Fruit fly (Drosophila melanogaster) whole organism, embryonic: ENCODE results near the gene CG11892.

Source experiments
- Adf1 ChIP-seq: fragments of 200-800 bp; sonication (Bioruptor generic); IDR thresholded peaks from 2 replicates; pipeline ENCODE4 v1.3.6; 2022; ENCODE audit warnings: missing biosample characterization, missing genetic modification characterization
- BEAF-32 ChIP-seq: fragments of 200-800 bp; sonication (Bioruptor generic); optimal IDR thresholded peaks from 3 replicates; lab custom pipeline; 2017; ENCODE audit warnings: missing biosample characterization, missing genetic modification characterization, mild to moderate bottlenecking, moderate library complexity, missing genetic modification reagents
- Bgb ChIP-seq: fragments of 200-800 bp; sonication (Bioruptor generic); IDR thresholded peaks from 2 replicates; pipeline ENCODE4 v1.3.6; 2022; ENCODE audit warnings: missing biosample characterization, missing genetic modification characterization; ENCODE audit not compliant: partially characterized antibody
- CG1024 ChIP-seq: fragments of 200-800 bp; sonication (Bioruptor generic); IDR thresholded peaks from 2 replicates; pipeline ENCODE4 v1.3.6; 2022; ENCODE audit warnings: missing biosample characterization, missing genetic modification characterization
- CG12391 ChIP-seq: fragments of 200-800 bp; sonication (Bioruptor generic); optimal IDR thresholded peaks from 3 replicates; lab custom pipeline; 2018; ENCODE audit warnings: missing biosample characterization, mild to moderate bottlenecking, missing genetic modification characterization, moderate library complexity
- CG15073 ChIP-seq: fragments of 200-800 bp; sonication (Bioruptor generic); optimal IDR thresholded peaks from 2 replicates; lab custom pipeline; 2016; ENCODE audit warnings: missing biosample characterization, missing genetic modification characterization
- CG15514 ChIP-seq: fragments of 200-800 bp; sonication (Bioruptor generic); optimal IDR thresholded peaks from 3 replicates; lab custom pipeline; 2017; ENCODE audit warnings: missing biosample characterization, missing genetic modification characterization, mild to moderate bottlenecking, moderate library complexity, missing genetic modification reagents
- CG16813 ChIP-seq: fragments of 200-800 bp; sonication (Bioruptor generic); IDR thresholded peaks from 3 replicates; pipeline ENCODE4 v1.3.6; 2022; ENCODE audit warnings: missing biosample characterization, missing genetic modification characterization; ENCODE audit not compliant: partially characterized antibody
- CG18262 ChIP-seq: fragments of 200-800 bp; optimal IDR thresholded peaks from 3 replicates; lab custom pipeline; 2019; ENCODE audit warnings: missing biosample characterization, mild to moderate bottlenecking, missing genetic modification characterization, moderate library complexity
- CG18476 ChIP-seq: fragments of 200-800 bp; sonication (Bioruptor generic); optimal IDR thresholded peaks from 2 replicates; lab custom pipeline; 2016; ENCODE audit warnings: missing biosample characterization, mild to moderate bottlenecking, missing genetic modification characterization
- CG32532 ChIP-seq: fragments of 200-800 bp; sonication (Bioruptor generic); IDR thresholded peaks from 2 replicates; pipeline ENCODE4 v1.3.6; 2022; ENCODE audit warnings: missing biosample characterization, missing genetic modification characterization
- CG3995 ChIP-seq: fragments of 200-800 bp; sonication (Bioruptor generic); optimal IDR thresholded peaks from 3 replicates; lab custom pipeline; 2016; ENCODE audit warnings: missing biosample characterization, missing genetic modification characterization
- CG6254 ChIP-seq: fragments of 200-800 bp; sonication (Bioruptor generic); optimal IDR thresholded peaks from 3 replicates; lab custom pipeline; 2017; ENCODE audit warnings: mild to moderate bottlenecking, missing biosample characterization, missing genetic modification reagents, missing genetic modification characterization
- CG6689 ChIP-seq: fragments of 200-800 bp; sonication (Bioruptor generic); IDR thresholded peaks from 2 replicates; pipeline ENCODE4 v1.3.6; 2022; ENCODE audit warnings: missing biosample characterization, missing genetic modification characterization
- CG7839 ChIP-seq: fragments of 200-800 bp; sonication (Bioruptor generic); optimal IDR thresholded peaks from 3 replicates; lab custom pipeline; 2018; ENCODE audit warnings: missing biosample characterization, mild to moderate bottlenecking, missing genetic modification characterization, moderate library complexity
- CG7963 ChIP-seq: fragments of 200-800 bp; sonication (Bioruptor generic); IDR thresholded peaks from 3 replicates; pipeline ENCODE4 v1.3.6; 2022; ENCODE audit warnings: missing biosample characterization, missing genetic modification characterization; ENCODE audit not compliant: partially characterized antibody
- CG8765 ChIP-seq: fragments of 200-800 bp; sonication (Bioruptor generic); IDR thresholded peaks from 2 replicates; pipeline ENCODE4 v1.3.6; 2022; ENCODE audit warnings: missing biosample characterization, missing genetic modification characterization
- Camta ChIP-seq: fragments of 200-800 bp; sonication (Bioruptor generic); optimal IDR thresholded peaks from 2 replicates; lab custom pipeline; 2016; ENCODE audit warnings: missing biosample characterization, missing genetic modification characterization
- Dfd ChIP-seq, 2 experiments: fragments of >200 bp; optimal IDR thresholded peaks; 2 replicates each; lab custom pipeline; 2017; ENCODE audit warnings: missing biosample characterization in 2 of 2, missing genetic modification characterization in 2 of 2
- Dll ChIP-seq: fragments of 200-800 bp; sonication (Bioruptor generic); IDR thresholded peaks from 4 replicates; pipeline ENCODE4 v1.3.6; 2022; ENCODE audit warnings: missing biosample characterization, missing genetic modification characterization; ENCODE audit not compliant: partially characterized antibody
- Dref ChIP-seq: fragments of 200-800 bp; sonication (Bioruptor generic); IDR thresholded peaks from 2 replicates; pipeline ENCODE4 v1.3.6; 2022; ENCODE audit warnings: missing biosample characterization, missing genetic modification characterization
- E2f2 ChIP-seq: fragments of 200-800 bp; sonication (Bioruptor generic); IDR thresholded peaks from 2 replicates; pipeline ENCODE4 v1.3.6; 2022; ENCODE audit warnings: missing biosample characterization, missing genetic modification characterization
- MBD-R2 ChIP-seq: fragments of 200-800 bp; sonication (Bioruptor generic); IDR thresholded peaks from 2 replicates; pipeline ENCODE4 v1.3.6; 2022; ENCODE audit warnings: missing biosample characterization, missing genetic modification characterization
- MESR4 ChIP-seq: fragments of 200-800 bp; sonication (Bioruptor generic); optimal IDR thresholded peaks from 2 replicates; lab custom pipeline; 2018; ENCODE audit warnings: missing biosample characterization, mild to moderate bottlenecking, missing genetic modification characterization, moderate library complexity
- Mad ChIP-seq: fragments of 200-800 bp; sonication (Bioruptor generic); optimal IDR thresholded peaks from 2 replicates; lab custom pipeline; 2016; ENCODE audit warnings: missing biosample characterization, missing genetic modification characterization
- Med ChIP-seq: fragments of 200-800 bp; sonication (Bioruptor generic); peaks from one replicate; lab custom pipeline; 2016; ENCODE audit warnings: missing biosample characterization, missing genetic modification characterization, mild to moderate bottlenecking, inconsistent platforms, moderate library complexity
- Sry-δ ChIP-seq: fragments of 200-800 bp; sonication (Bioruptor generic); optimal IDR thresholded peaks from 2 replicates; lab custom pipeline; 2016; ENCODE audit warnings: missing biosample characterization, missing genetic modification characterization
- amos ChIP-seq: fragments of 200-800 bp; sonication (Bioruptor generic); IDR thresholded peaks from 2 replicates; pipeline ENCODE4 v1.3.6; 2022; ENCODE audit warnings: missing biosample characterization, missing genetic modification characterization; ENCODE audit not compliant: partially characterized antibody
- ato ChIP-seq: fragments of 200-800 bp; sonication (Bioruptor generic); IDR thresholded peaks from 2 replicates; pipeline ENCODE4 v1.3.6; 2022; ENCODE audit warnings: missing biosample characterization, missing genetic modification characterization; ENCODE audit not compliant: partially characterized antibody
- croc ChIP-seq: fragments of 200-800 bp; sonication (Bioruptor generic); conservative IDR thresholded peaks from 3 replicates; pipeline ENCODE4 v1.3.6; 2022; ENCODE audit warnings: missing biosample characterization, missing genetic modification characterization
- dmrt11E ChIP-seq: fragments of 200-800 bp; sonication (Bioruptor generic); optimal IDR thresholded peaks from 3 replicates; lab custom pipeline; 2018; ENCODE audit warnings: missing biosample characterization, mild to moderate bottlenecking, missing genetic modification characterization, moderate library complexity
- inv ChIP-seq: fragments of 200-800 bp; sonication (Bioruptor generic); IDR thresholded peaks from 2 replicates; pipeline ENCODE4 v1.3.6; 2022; ENCODE audit warnings: missing biosample characterization, missing genetic modification characterization; ENCODE audit not compliant: partially characterized antibody
- jumu ChIP-seq: fragments of 200-800 bp; sonication (Bioruptor generic); optimal IDR thresholded peaks from 3 replicates; lab custom pipeline; 2016; ENCODE audit warnings: missing biosample characterization, missing genetic modification characterization
- kay ChIP-seq: fragments of 200-800 bp; sonication (Bioruptor generic); optimal IDR thresholded peaks from 2 replicates; lab custom pipeline; 2016; ENCODE audit warnings: missing biosample characterization, missing genetic modification characterization
- knrl ChIP-seq: fragments of 200-800 bp; sonication (Bioruptor generic); IDR thresholded peaks from 3 replicates; pipeline ENCODE4 v1.3.6; 2022; ENCODE audit warnings: missing biosample characterization, missing genetic modification characterization; ENCODE audit not compliant: partially characterized antibody
- nau ChIP-seq: fragments of 200-800 bp; sonication (Bioruptor generic); optimal IDR thresholded peaks from 3 replicates; lab custom pipeline; 2017; ENCODE audit warnings: missing biosample characterization, mild to moderate bottlenecking, missing genetic modification characterization, missing genetic modification reagents
- nmo ChIP-seq: fragments of 200-800 bp; sonication (Bioruptor generic); optimal IDR thresholded peaks from 2 replicates; lab custom pipeline; 2018; ENCODE audit warnings: missing biosample characterization, mild to moderate bottlenecking, missing genetic modification characterization, moderate library complexity
- pfk ChIP-seq: fragments of 200-800 bp; sonication (Bioruptor generic); optimal IDR thresholded peaks from 2 replicates; lab custom pipeline; 2018; ENCODE audit warnings: missing biosample characterization, mild to moderate bottlenecking, missing genetic modification characterization, moderate library complexity
- sna ChIP-seq: fragments of 200-800 bp; sonication (Bioruptor generic); IDR thresholded peaks from 2 replicates; pipeline ENCODE4 v1.3.6; 2022; ENCODE audit warnings: missing biosample characterization, missing genetic modification characterization; ENCODE audit not compliant: partially characterized antibody
- sug ChIP-seq: fragments of 200-800 bp; optimal IDR thresholded peaks from 2 replicates; lab custom pipeline; 2019; ENCODE audit warnings: missing biosample characterization, mild to moderate bottlenecking, missing genetic modification characterization, moderate library complexity
- tin ChIP-seq: fragments of 200-800 bp; sonication (Bioruptor generic); optimal IDR thresholded peaks from 3 replicates; lab custom pipeline; 2016; ENCODE audit warnings: missing biosample characterization, missing genetic modification characterization
- tna ChIP-seq: fragments of 200-800 bp; sonication (Bioruptor generic); IDR thresholded peaks from 2 replicates; pipeline ENCODE4 v1.3.6; 2022; ENCODE audit warnings: missing biosample characterization, missing genetic modification characterization; ENCODE audit not compliant: partially characterized antibody
- tup ChIP-seq: fragments of 200-800 bp; sonication (Bioruptor generic); optimal IDR thresholded peaks from 2 replicates; lab custom pipeline; 2016; ENCODE audit warnings: missing biosample characterization, mild to moderate bottlenecking, missing genetic modification characterization, moderate library complexity
- unc-4 ChIP-seq: fragments of 200-800 bp; sonication (Bioruptor generic); IDR thresholded peaks from 2 replicates; pipeline ENCODE4 v1.3.6; 2022; ENCODE audit warnings: missing biosample characterization, missing genetic modification characterization; ENCODE audit not compliant: partially characterized antibody
- vnd ChIP-seq: fragments of 200-800 bp; sonication (Bioruptor generic); IDR thresholded peaks from 3 replicates; pipeline ENCODE4 v1.3.6; 2022; ENCODE audit warnings: missing biosample characterization, missing genetic modification characterization; ENCODE audit not compliant: partially characterized antibody
- zen2 ChIP-seq: fragments of 200-800 bp; sonication (Bioruptor generic); IDR thresholded peaks from 3 replicates; pipeline ENCODE4 v1.3.6; 2022; ENCODE audit warnings: missing biosample characterization, missing genetic modification characterization; ENCODE audit not compliant: partially characterized antibody

The CG11892 gene

DNA sequence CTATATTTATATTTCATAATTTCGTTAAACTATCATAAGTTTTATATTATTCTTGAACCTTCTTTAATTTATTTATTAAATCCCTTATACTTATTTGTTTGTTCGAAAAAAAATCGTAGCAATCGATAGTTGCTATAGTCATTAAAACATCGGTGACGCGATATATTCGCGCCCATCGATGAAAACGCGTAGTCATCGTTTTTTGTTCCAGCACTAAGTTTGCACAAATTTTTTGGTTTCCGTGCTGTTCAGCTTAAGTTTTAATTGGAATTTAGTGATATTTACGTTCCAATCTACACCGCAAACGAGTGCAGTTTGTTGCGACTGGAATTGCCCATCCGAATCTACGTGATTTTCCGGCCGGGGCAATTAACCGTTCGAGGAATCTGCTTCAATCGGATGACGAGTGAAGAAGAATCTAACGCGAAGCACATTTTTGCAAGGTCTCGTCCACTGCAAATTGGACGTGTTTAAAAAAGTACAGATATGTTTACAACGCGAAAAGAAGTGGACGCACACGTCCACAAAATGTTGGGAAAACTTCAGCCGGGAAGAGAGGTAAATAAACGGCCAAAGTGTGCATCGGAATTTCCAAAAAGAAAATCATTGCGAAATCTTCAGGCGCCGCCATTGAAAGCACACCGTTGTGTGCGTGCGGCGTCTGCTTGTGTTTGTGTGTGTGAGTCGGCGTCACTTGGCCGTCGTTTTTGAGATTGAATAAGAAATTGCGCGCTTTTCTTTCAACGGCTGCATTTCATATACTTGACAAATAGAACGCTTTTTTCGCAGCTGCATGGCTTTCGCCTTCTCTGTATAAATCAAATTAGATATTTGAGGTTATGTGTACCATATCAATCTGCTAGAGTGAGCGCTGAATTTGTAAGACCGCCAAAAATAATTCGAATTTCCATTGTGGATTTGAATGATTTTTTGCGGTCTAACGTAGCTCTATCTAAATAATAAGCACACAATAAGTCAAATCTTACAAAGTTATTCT, 31.9 kb upstream of the CG11892 start, which contains the start of gene Nup358 (continued):
- TF ChIP-seq kay (no peak), CG6254 (GFP tag; lab: Kevin White, UChicago) (no peak), nmo (GFP tag; lab: Kevin White, UChicago) (peak; percentile 55), Mad (no peak), nau (GFP tag; lab: Kevin White, UChicago) (no peak), inv (peak; percentile 98), jumu (GFP tag; lab: Kevin White, UChicago) (no peak), CG1024 (GFP tag; lab: Robert Waterston, UW) (no peak), zen2 (GFP tag; lab: Robert Waterston, UW) (peak; percentile 98), Adf1 (GFP tag; lab: Robert Waterston, UW) (peak; percentile 5; the same call in 1 of the 2 replicates), Sry-δ (GFP tag; lab: Kevin White, UChicago) (peak; percentile 91), ato (peak; percentile 99), CG15514 (peak; percentile 33), Camta (GFP tag; lab: Kevin White, UChicago) (no peak), Dll (GFP tag; lab: Robert Waterston, UW) (peak; percentile 96), pfk (GFP tag; lab: Kevin White, UChicago) (no peak), sug (tag; lab: Kevin White, UChicago) (peak; percentile 23), tna (GFP tag; lab: Robert Waterston, UW) (peak; percentile 98), unc-4 (GFP tag; lab: Robert Waterston, UW) (peak; percentile 96), CG3995 (GFP tag; lab: Kevin White, UChicago) (peak; percentile 53), CG32532 (peak; percentile 21; the same call in 1 of the 2 replicates), vnd (GFP tag; lab: Robert Waterston, UW) (peak; percentile 97), sna (peak; percentile 90), knrl (peak; percentile 98), CG18262 (tag; lab: Kevin White, UChicago) (peak; percentile 25), CG16813 (GFP tag; lab: Robert Waterston, UW) (peak; percentile 98), CG7839 (tag; lab: Kevin White, UChicago) (no peak), CG12391 (tag; lab: Kevin White, UChicago) (peak; percentile 55), tup (no peak), Bgb (GFP tag; lab: Robert Waterston, UW) (peak; percentile 99), tin (GFP tag; lab: Kevin White, UChicago) (no peak), CG7963 (peak; percentile 97), MBD-R2 (GFP tag; lab: Robert Waterston, UW) (peak; percentile 40), dmrt11E (tag; lab: Kevin White, UChicago) (no peak), CG18476 (GFP tag; lab: Kevin White, UChicago) (no peak), croc (GFP tag; lab: Robert Waterston, UW) (no peak), Dfd (GFP tag; optimal IDR thresholded peaks at IDR 0.05; lab: Kevin White, UChicago) (no peak), CG15073 (GFP tag; lab: Kevin White, UChicago) (no peak), MESR4 (peak; percentile 24), Dref (GFP tag; lab: Robert Waterston, UW) (peak; percentile 98), BEAF-32 (GFP tag; lab: Kevin White, UChicago) (peak; percentile 95), E2f2 (GFP tag; lab: Robert Waterston, UW) (peak; percentile 74), CG8765 (GFP tag; lab: Robert Waterston, UW) (no peak), amos (GFP tag; lab: Robert Waterston, UW) (peak; percentile 99), CG6689 (GFP tag; lab: Robert Waterston, UW) (no peak), Med (GFP tag; lab: Kevin White, UChicago) (peak; percentile 72)
